Worm (Caenorhabditis elegans): ENCODE measurements around the gene srh-166.

ce11 chrV:20517005-20517404, 8.7 kb downstream of the srh-166 start:
- TF ChIP-seq skn-1 (tag; optimal IDR thresholded peaks at IDR 0.05) (no peak), nhr-12 (tag; optimal IDR thresholded peaks at IDR 0.05) (no peak), fkh-10 (GFP tag; optimal IDR thresholded peaks at IDR 0.05) (no peak), elt-2 (tag; optimal IDR thresholded peaks at IDR 0.05) (no peak), nhr-11 (tag; optimal IDR thresholded peaks at IDR 0.05) (no peak)
